Worm (Caenorhabditis elegans) whole organism, young adult: ENCODE measurements around the gene ceh-31.
A peak's percentile ranks its signal among the peaks of the same experiment; 100 is the strongest.

Source experiments
- B0035.1 ChIP-seq: sonication (generic microtip); optimal IDR thresholded peaks from 2 replicates; lab custom pipeline; 2016; ENCODE audit warnings: missing genetic modification characterization, mild to moderate bottlenecking, missing compliant biosample characterization, missing genotype, missing genetic modification reagents
- B0336.3 ChIP-seq: fragments of 200-800 bp; sonication (Bioruptor generic); IDR thresholded peaks from 2 replicates; pipeline ENCODE4 v1.3.6; 2022; ENCODE audit warnings: missing genetic modification characterization, missing compliant biosample characterization
- F23B12.7 ChIP-seq: sonication (generic microtip); optimal IDR thresholded peaks from 2 replicates; lab custom pipeline; 2017; ENCODE audit warnings: missing genetic modification characterization, mild to moderate bottlenecking, missing compliant biosample characterization, antibody characterized with exemption, moderate library complexity; ENCODE audit not compliant: insufficient read depth
- F37B4.10 ChIP-seq: fragments of 200-800 bp; sonication (Bioruptor generic); IDR thresholded peaks from 2 replicates; pipeline ENCODE4 v1.3.6; 2022; ENCODE audit warnings: missing genetic modification characterization, missing compliant biosample characterization
- T07F8.4 ChIP-seq: sonication (generic microtip); optimal IDR thresholded peaks from 2 replicates; lab custom pipeline; 2016; ENCODE audit warnings: mild to moderate bottlenecking, missing genetic modification characterization, moderate library complexity, missing compliant biosample characterization
- ccch-3 ChIP-seq: fragments of 200-800 bp; sonication (Bioruptor generic); optimal IDR thresholded peaks from 2 replicates; lab custom pipeline; 2018; ENCODE audit warnings: mild to moderate bottlenecking, missing genetic modification characterization, missing compliant biosample characterization
- cebp-2 ChIP-seq: fragments of 200-800 bp; sonication (Bioruptor generic); IDR thresholded peaks from 2 replicates; pipeline ENCODE4 v1.3.6; 2022; ENCODE audit warnings: missing genetic modification characterization, missing compliant biosample characterization
- ceh-100 ChIP-seq: fragments of 200-800 bp; sonication (Bioruptor generic); IDR thresholded peaks from 2 replicates; pipeline ENCODE4 v1.3.6; 2022; ENCODE audit warnings: missing genetic modification reagents, missing genetic modification characterization, missing compliant biosample characterization
- ceh-27 ChIP-seq: fragments of 200-800 bp; sonication (Bioruptor generic); optimal IDR thresholded peaks from 2 replicates; lab custom pipeline; 2018; ENCODE audit warnings: mild to moderate bottlenecking, missing genetic modification characterization, moderate library complexity, missing compliant biosample characterization
- chd-7 ChIP-seq: sonication (generic microtip); optimal IDR thresholded peaks from 2 replicates; lab custom pipeline; 2016; ENCODE audit warnings: mild to moderate bottlenecking, missing genetic modification characterization, moderate library complexity, missing compliant biosample characterization
- die-1 ChIP-seq: sonication (generic microtip); optimal IDR thresholded peaks from 2 replicates; lab custom pipeline; 2016; ENCODE audit warnings: missing genotype, mild to moderate bottlenecking, missing genetic modification characterization, missing compliant biosample characterization
- ets-4 ChIP-seq: fragments of 200-800 bp; sonication (Bioruptor generic); optimal IDR thresholded peaks from 2 replicates; lab custom pipeline; 2018; ENCODE audit warnings: mild to moderate bottlenecking, missing genetic modification characterization, missing compliant biosample characterization
- him-1 ChIP-seq: sonication (generic microtip); optimal IDR thresholded peaks from 2 replicates; lab custom pipeline; 2016; ENCODE audit warnings: missing genotype, missing genetic modification reagents, missing genetic modification characterization, missing compliant biosample characterization
- hlh-12 ChIP-seq: sonication (generic microtip); optimal IDR thresholded peaks from 2 replicates; lab custom pipeline; 2016; ENCODE audit warnings: missing genetic modification characterization, missing compliant biosample characterization
- hlh-26 ChIP-seq: fragments of 200-800 bp; sonication (Bioruptor generic); conservative IDR thresholded peaks from 2 replicates; pipeline ENCODE4 v1.3.6; 2022; ENCODE audit warnings: missing genetic modification reagents, missing genetic modification characterization, missing compliant biosample characterization
- hmg-1.2 ChIP-seq: fragments of 200-800 bp; sonication (Bioruptor generic); IDR thresholded peaks from 2 replicates; pipeline ENCODE4 v1.3.6; 2022; ENCODE audit warnings: missing genetic modification reagents, missing genetic modification characterization, missing compliant biosample characterization
- hmg-20 ChIP-seq: fragments of 200-800 bp; sonication (Bioruptor generic); IDR thresholded peaks from 2 replicates; pipeline ENCODE4 v1.3.6; 2022; ENCODE audit warnings: missing genetic modification reagents, missing genetic modification characterization, missing compliant biosample characterization
- nfyb-1 ChIP-seq: fragments of 200-800 bp; sonication (Bioruptor generic); IDR thresholded peaks from 2 replicates; pipeline ENCODE4 v1.3.6; 2022; ENCODE audit warnings: missing genetic modification reagents, missing genetic modification characterization, missing compliant biosample characterization
- nhr-179 ChIP-seq: sonication (generic microtip); optimal IDR thresholded peaks from 2 replicates; lab custom pipeline; 2016; ENCODE audit warnings: mild to moderate bottlenecking, missing genetic modification characterization, missing compliant biosample characterization
- nhr-80 ChIP-seq: sonication (generic microtip); optimal IDR thresholded peaks from 2 replicates; lab custom pipeline; 2016; ENCODE audit warnings: missing genetic modification characterization, missing compliant biosample characterization
- rcor-1 ChIP-seq: fragments of 200-800 bp; sonication (Bioruptor generic); IDR thresholded peaks from 2 replicates; pipeline ENCODE4 v1.3.6; 2022; ENCODE audit warnings: missing genetic modification reagents, missing genetic modification characterization, missing compliant biosample characterization
- snpc-1.1 ChIP-seq: sonication (generic microtip); optimal IDR thresholded peaks from 2 replicates; lab custom pipeline; 2017; ENCODE audit warnings: missing genetic modification characterization, mild to moderate bottlenecking, missing compliant biosample characterization, antibody characterized with exemption, moderate library complexity, missing genotype, missing genetic modification reagents; ENCODE audit not compliant: insufficient read depth
- snpc-3.4 ChIP-seq: sonication (generic microtip); optimal IDR thresholded peaks from 2 replicates; lab custom pipeline; 2017; ENCODE audit warnings: missing genetic modification characterization, mild to moderate bottlenecking, missing compliant biosample characterization, antibody characterized with exemption, moderate library complexity, missing genotype, missing genetic modification reagents
- snpc-4 ChIP-seq, 5 experiments: fragments of 150-350 bp in 1 of 5; sonication (generic microtip) in 4 of 5; optimal IDR thresholded peaks; 2 replicates each; lab custom pipeline; 2014 to 2018; ENCODE audit warnings: missing genetic modification characterization in 5 of 5, missing biosample characterization in 3 of 5, antibody characterized with exemption in 2 of 5, mild to moderate bottlenecking in 2 of 5, missing compliant biosample characterization in 2 of 5, missing genotype in 2 of 5, moderate library complexity in 2 of 5, missing genetic modification reagents in 1 of 5
- sptf-2 ChIP-seq: fragments of 200-800 bp; sonication (Bioruptor generic); optimal IDR thresholded peaks from 2 replicates; lab custom pipeline; 2018; ENCODE audit warnings: mild to moderate bottlenecking, missing genetic modification characterization, missing compliant biosample characterization
- tlf-1 ChIP-seq: fragments of 200-800 bp; sonication (Bioruptor generic); optimal IDR thresholded peaks from 2 replicates; lab custom pipeline; 2018; ENCODE audit warnings: mild to moderate bottlenecking, missing genetic modification characterization, missing compliant biosample characterization
- unc-62 ChIP-seq: fragments of 150-350 bp; optimal IDR thresholded peaks from 2 replicates; lab custom pipeline; 2014; ENCODE audit warnings: missing biosample characterization, missing genetic modification reagents, missing genetic modification characterization
- zfh-2 ChIP-seq: fragments of 200-800 bp; sonication (Bioruptor generic); conservative IDR thresholded peaks from 2 replicates; pipeline ENCODE4 v1.3.6; 2022; ENCODE audit warnings: missing genetic modification reagents, missing genetic modification characterization, missing compliant biosample characterization
- zim-3 ChIP-seq: sonication (generic microtip); optimal IDR thresholded peaks from 2 replicates; lab custom pipeline; 2017; ENCODE audit warnings: mild to moderate bottlenecking, missing genetic modification characterization, moderate library complexity, missing compliant biosample characterization
- ztf-28 ChIP-seq: fragments of 200-800 bp; sonication (Bioruptor generic); IDR thresholded peaks from 2 replicates; pipeline ENCODE4 v1.3.6; 2022; ENCODE audit warnings: missing genetic modification reagents, missing genetic modification characterization, missing compliant biosample characterization
- ztf-6 ChIP-seq: fragments of 200-800 bp; sonication (Bioruptor generic); IDR thresholded peaks from 2 replicates; pipeline ENCODE4 v1.3.6; 2022; ENCODE audit warnings: missing genetic modification reagents, missing genetic modification characterization, missing compliant biosample characterization

The ceh-31 gene

DNA sequence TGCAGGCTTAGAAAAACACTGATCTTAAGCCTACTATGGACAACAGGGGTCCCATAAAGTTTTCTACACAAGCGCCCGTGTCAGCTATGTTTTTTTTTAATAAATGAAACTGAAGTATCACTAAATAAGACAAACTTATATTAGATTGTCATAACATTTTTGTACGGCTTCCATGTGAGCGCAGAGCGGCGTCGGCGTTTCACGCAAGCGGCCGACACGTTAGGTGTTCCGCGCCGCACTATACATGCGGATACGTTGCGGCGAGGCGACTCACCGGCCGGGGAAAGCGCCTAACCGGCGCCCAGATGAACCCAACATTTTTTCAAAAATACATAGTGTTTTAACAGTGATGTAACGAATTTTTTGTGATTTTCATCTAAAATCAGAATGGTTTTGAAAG is 12.6 kb downstream of the ceh-31 start:
- TF ChIP-seq ztf-6 (GFP tag; lab: Robert Waterston, UW) (no peak), snpc-1.1 (tag; lab: Kevin White, UChicago) (peak; percentile 5), snpc-4 (GFP tag; optimal IDR thresholded peaks at IDR 0.05; lab: Kevin White, UChicago) (no peak), snpc-4 (tag; optimal IDR thresholded peaks at IDR 0.05; lab: Kevin White, UChicago) (peak in 2 of 4 experiments; percentile 34 to 70), B0035.1 (tag; lab: Kevin White, UChicago) (no peak), T07F8.4 (tag; lab: Kevin White, UChicago) (no peak), F23B12.7 (tag; lab: Kevin White, UChicago) (no peak), cebp-2 (GFP tag; lab: Robert Waterston, UW) (0 out of 2 replicates have a peak, but pooled peaks have one; percentile 29), die-1 (no peak), zfh-2 (peak; percentile 44; the same call in 1 of the 2 replicates), him-1 (tag; lab: Kevin White, UChicago) (no peak)

DNA sequence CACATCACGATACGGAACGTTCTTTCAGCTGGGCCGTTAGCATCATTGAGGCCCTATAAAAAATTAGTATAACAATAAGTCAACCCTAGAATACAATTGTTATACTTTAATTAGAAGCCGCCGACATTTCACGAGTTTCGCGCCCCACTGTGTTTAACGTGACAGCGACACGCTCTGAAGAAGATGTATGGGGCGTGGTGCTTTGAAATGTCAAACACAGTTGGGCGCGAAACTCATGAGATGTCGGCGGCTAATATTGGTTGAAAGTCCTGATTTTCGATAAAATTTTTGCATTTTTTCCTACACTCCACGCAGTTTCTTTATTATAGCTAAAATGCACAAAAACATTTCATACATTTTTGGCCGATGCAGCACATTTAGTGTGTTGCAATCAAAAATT is 14.1 kb downstream of the ceh-31 start:
- TF ChIP-seq sptf-2 (GFP tag; lab: Kevin White, UChicago), result no peak
- peak; percentile 23 for TF ChIP-seq snpc-3.4 (tag; lab: Kevin White, UChicago)
- TF ChIP-seq snpc-1.1 (tag; lab: Kevin White, UChicago), result peak; percentile 53
- peak; percentile 71 for TF ChIP-seq snpc-4 (GFP tag; optimal IDR thresholded peaks at IDR 0.05; lab: Kevin White, UChicago)
- TF ChIP-seq snpc-4 (tag; optimal IDR thresholded peaks at IDR 0.05; lab: Kevin White, UChicago), result peak in 3 of 4 experiments; percentile 56 to 93 (median 87)

DNA sequence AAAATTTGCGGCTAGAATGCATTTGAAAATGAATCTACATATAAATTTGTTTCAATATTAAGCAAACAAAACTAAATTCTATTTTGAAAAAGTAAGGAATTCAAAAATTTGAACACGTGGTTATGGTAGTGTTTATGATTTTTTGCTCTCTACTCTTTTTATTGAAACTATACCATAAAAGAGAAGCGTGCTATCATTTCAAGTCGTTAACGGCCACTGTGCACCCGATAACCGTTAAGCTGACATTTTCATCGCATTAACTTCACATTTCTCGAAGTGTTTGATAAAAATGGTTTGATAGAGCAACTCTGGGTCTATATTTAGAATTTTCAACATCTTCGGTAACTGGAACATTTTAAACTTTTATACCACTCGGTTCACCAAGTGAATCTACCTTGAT is 15.4 kb downstream of the ceh-31 start, which contains the start of gene twk-26:
twk-26 (minus strand) TSS at position 23 of the 400 bp plus-strand sequence.
- TF ChIP-seq nhr-80 (tag; lab: Kevin White, UChicago) (peak; percentile 53), B0035.1 (tag; lab: Kevin White, UChicago) (no peak), ztf-28 (no peak)

DNA sequence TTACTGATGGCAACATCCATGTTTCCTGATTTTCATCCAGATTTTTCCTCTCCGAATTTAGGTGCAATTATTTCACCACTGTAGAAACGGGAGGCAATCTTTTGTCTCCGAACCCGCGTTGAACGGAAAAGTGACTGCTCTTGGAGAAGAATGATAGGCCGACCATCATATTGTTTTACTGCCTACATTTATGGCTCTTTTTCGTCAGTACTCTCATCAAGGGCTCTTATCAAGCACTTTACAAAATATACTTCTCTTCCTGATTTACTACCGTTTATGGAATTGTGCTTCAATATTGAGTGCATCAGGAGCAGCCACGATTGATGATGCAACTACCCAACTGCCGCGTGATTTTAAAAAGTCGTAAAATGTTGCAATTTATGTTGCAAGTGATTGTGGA is 15.8 kb downstream of the ceh-31 start:
- TF ChIP-seq F37B4.10 (GFP tag; lab: Robert Waterston, UW), result no peak
- no peak for TF ChIP-seq B0336.3 (GFP tag; lab: Robert Waterston, UW)
- no peak for TF ChIP-seq ets-4 (GFP tag; lab: Kevin White, UChicago)
- no peak for TF ChIP-seq hmg-1.2
- no peak for TF ChIP-seq rcor-1 (GFP tag; lab: Robert Waterston, UW)
- no peak for TF ChIP-seq ceh-100 (GFP tag; lab: Robert Waterston, UW)
- no peak for TF ChIP-seq ccch-3 (GFP tag; lab: Kevin White, UChicago)
- no peak for TF ChIP-seq zim-3
- no peak for TF ChIP-seq nhr-179
- no peak for TF ChIP-seq ztf-28
- no peak for TF ChIP-seq hlh-12 (tag; lab: Kevin White, UChicago)
- no peak for TF ChIP-seq chd-7
- TF ChIP-seq nfyb-1 (GFP tag; lab: Robert Waterston, UW), result no peak
- no peak for TF ChIP-seq tlf-1 (GFP tag; lab: Kevin White, UChicago)
- TF ChIP-seq hmg-20 (GFP tag; lab: Robert Waterston, UW), result no peak
- no peak for TF ChIP-seq hlh-26 (GFP tag; lab: Robert Waterston, UW)
- TF ChIP-seq ceh-27, result no peak
- TF ChIP-seq unc-62 (GFP tag; lab: Kevin White, UChicago), result no peak
